Worm (Caenorhabditis elegans) whole organism, late embryonic: ENCODE measurements around the gene ztf-17.

Experiments used
- C38D4.7 ChIP-seq: fragments of 200-800 bp; sonication (Bioruptor generic); optimal IDR thresholded peaks from 2 replicates; lab custom pipeline; 2018; ENCODE audit warnings: mild to moderate bottlenecking, missing genetic modification characterization, moderate library complexity, missing compliant biosample characterization
- ceh-48 ChIP-seq: sonication (generic microtip); optimal IDR thresholded peaks from 2 replicates; lab custom pipeline; 2016; ENCODE audit warnings: missing genetic modification characterization, inconsistent platforms, missing compliant biosample characterization
- ets-4 ChIP-seq: sonication (generic microtip); optimal IDR thresholded peaks from 2 replicates; lab custom pipeline; 2016; ENCODE audit warnings: missing genetic modification characterization, missing compliant biosample characterization
- nfya-1 ChIP-seq: sonication (generic microtip); optimal IDR thresholded peaks from 2 replicates; lab custom pipeline; 2017; ENCODE audit warnings: missing genetic modification characterization, mild to moderate bottlenecking, missing compliant biosample characterization, antibody characterized with exemption, moderate library complexity
- pqm-1 ChIP-seq: sonication (generic microtip); optimal IDR thresholded peaks from 2 replicates; lab custom pipeline; 2016; ENCODE audit warnings: missing genetic modification characterization, missing compliant biosample characterization
- sox-4 ChIP-seq: sonication (generic microtip); optimal IDR thresholded peaks from 2 replicates; lab custom pipeline; 2017; ENCODE audit warnings: mild to moderate bottlenecking, missing genetic modification characterization, inconsistent platforms, missing compliant biosample characterization
- syd-9 ChIP-seq: sonication (generic microtip); optimal IDR thresholded peaks from 2 replicates; lab custom pipeline; 2016; ENCODE audit warnings: mild to moderate bottlenecking, missing genetic modification characterization, moderate library complexity, missing compliant biosample characterization
- ttx-3 ChIP-seq: sonication (generic microtip); optimal IDR thresholded peaks from 2 replicates; lab custom pipeline; 2016; ENCODE audit warnings: missing genetic modification reagents, missing genetic modification characterization, missing compliant biosample characterization
- unc-3 ChIP-seq, 2 experiments: fragments of 200-800 bp in 1 of 2; sonication (Bioruptor generic) in 1 of 2; sonication (generic microtip) in 1 of 2; conservative IDR thresholded peaks in 1 of 2; optimal IDR thresholded peaks in 1 of 2; 2 replicates each; pipeline versions ENCODE4 v1.3.6 to Lab custom; 2016 to 2022; ENCODE audit warnings: missing compliant biosample characterization in 2 of 2, missing genetic modification characterization in 2 of 2, missing genetic modification reagents in 1 of 2

ce11 chrII:7892761-7893272 is 22.9 kb upstream of the ztf-17 start, which contains the start of gene ptc-1:
- no peak for TF ChIP-seq pqm-1 (tag; lab: Kevin White, UChicago)
- TF ChIP-seq syd-9 (tag; lab: Kevin White, UChicago) = no peak
- no peak for TF ChIP-seq ttx-3
- TF ChIP-seq C38D4.7 = no peak
- TF ChIP-seq unc-3 (GFP tag; conservative IDR thresholded peaks at IDR 0.05; lab: Robert Waterston, UW) = no peak
- TF ChIP-seq unc-3 (tag; optimal IDR thresholded peaks at IDR 0.05; lab: Kevin White, UChicago) = no peak
- TF ChIP-seq ets-4 = no peak
- no peak for TF ChIP-seq ceh-48 (tag; lab: Kevin White, UChicago)
- TF ChIP-seq nfya-1 (tag; lab: Kevin White, UChicago) = no peak
- TF ChIP-seq sox-4 (tag; lab: Kevin White, UChicago) = no peak
